Worm (Caenorhabditis elegans) whole organism, L4 larva: ENCODE data around the gene Y57G11C.1130.

Experiments
- ZK546.5 ChIP-seq, 2 experiments: sonication (generic microtip); optimal IDR thresholded peaks; 2 replicates each; lab custom pipeline; 2017; ENCODE audit warnings: missing biosample characterization in 2 of 2, missing genetic modification characterization in 2 of 2
- dmd-6 ChIP-seq: fragments of 200-800 bp; sonication (Bioruptor generic); IDR thresholded peaks from 2 replicates; pipeline ENCODE4 v1.3.6; 2022; ENCODE audit warnings: missing genetic modification reagents, missing genetic modification characterization, missing compliant biosample characterization
- pha-4 ChIP-seq, 2 experiments: fragments of 150-350 bp in 1 of 2; fragments of 200-800 bp in 1 of 2; sonication (Bioruptor generic) in 1 of 2; IDR thresholded peaks in 1 of 2; optimal IDR thresholded peaks in 1 of 2; 2 replicates each; pipeline versions ENCODE4 v1.3.6 to Lab custom; 2014 to 2022; ENCODE audit warnings: missing genetic modification characterization in 2 of 2, missing genetic modification reagents in 2 of 2, missing biosample characterization in 1 of 2, missing compliant biosample characterization in 1 of 2
- php-3 ChIP-seq: fragments of 200-800 bp; sonication (Bioruptor generic); IDR thresholded peaks from 2 replicates; pipeline ENCODE4 v1.3.6; 2022; ENCODE audit warnings: missing genetic modification reagents, missing genetic modification characterization, missing compliant biosample characterization

ce11 chrIV:14766382-14766781, 15.9 kb upstream of the Y57G11C.1130 start, which contains the start of gene vti-1:
- TF ChIP-seq dmd-6 (GFP tag; lab: Robert Waterston, UW) = no peak
- TF ChIP-seq pha-4 (GFP tag; IDR thresholded peaks at IDR 0.05; lab: Robert Waterston, UW) = no peak
- no peak for TF ChIP-seq pha-4 (tag; optimal IDR thresholded peaks at IDR 0.05; lab: Kevin White, UChicago)
- TF ChIP-seq php-3 = no peak
- TF ChIP-seq ZK546.5 (tag; optimal IDR thresholded peaks at IDR 0.05; lab: Kevin White, UChicago) = no peak
